Fruit fly (Drosophila melanogaster): Measurements from ENCODE around the gene Akh.

Gene Akh

DNA sequence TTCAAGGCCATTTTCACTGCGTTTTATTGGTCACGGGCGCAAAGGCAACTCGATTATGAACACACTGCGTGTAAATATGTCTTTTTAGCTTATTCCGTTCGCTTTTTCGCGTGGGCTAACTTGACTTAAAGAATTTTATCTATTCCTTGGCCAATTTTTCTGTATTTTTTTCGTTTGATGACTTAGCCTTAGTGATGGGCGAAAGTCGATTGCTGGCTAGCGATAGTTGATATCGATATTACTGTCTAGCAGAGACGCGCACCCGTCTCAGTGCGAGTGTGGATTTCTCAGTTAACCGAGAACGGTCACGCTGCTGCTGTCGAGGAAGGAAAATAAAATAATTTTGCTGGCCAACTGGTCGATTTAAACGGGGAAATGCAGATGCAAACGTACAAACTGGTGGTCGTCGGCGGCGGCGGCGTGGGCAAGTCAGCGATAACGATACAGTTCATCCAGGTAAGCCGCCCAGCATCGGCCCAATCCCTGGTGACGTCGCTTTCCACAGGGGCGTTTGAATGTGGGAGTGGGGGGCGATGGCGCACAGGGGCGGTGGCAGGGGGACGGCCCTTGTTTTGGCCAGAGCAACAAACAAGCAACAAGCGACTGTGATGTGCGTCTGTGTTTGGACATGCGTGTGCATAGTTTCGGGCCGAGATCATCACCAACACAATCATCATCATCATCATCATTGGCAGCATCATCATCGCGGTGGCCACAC lies 2.3 kb upstream of the Akh start, which contains the start of the genes Rop and Ras64B (continued):
- TF ChIP-seq CG18764 (GFP tag; optimal IDR thresholded peaks at IDR 0.05) (no peak), corto (GFP tag; optimal IDR thresholded peaks at IDR 0.05) (no peak), CG1529 (GFP tag; optimal IDR thresholded peaks at IDR 0.05) (no peak), CG9932 (GFP tag; IDR thresholded peaks at IDR 0.05) (peak; percentile 52), Nf-YB (GFP tag; optimal IDR thresholded peaks at IDR 0.05) (peak; percentile 35), CG8478 (optimal IDR thresholded peaks at IDR 0.05) (no peak), CG8388 (GFP tag; optimal IDR thresholded peaks at IDR 0.05) (no peak), CG7963 (GFP tag; IDR thresholded peaks at IDR 0.05; ENCODE audit: partially characterized antibody) (peak; percentile 77), Asciz (GFP tag; optimal IDR thresholded peaks at IDR 0.05) (no peak), dpn (GFP tag; optimal IDR thresholded peaks at IDR 0.05) (peak in 1 of 2 experiments; percentile 21), org-1 (GFP tag; optimal IDR thresholded peaks at IDR 0.05) (no peak), CG31441 (GFP tag; IDR thresholded peaks at IDR 0.05) (peak; percentile 30; the same call in 1 of the 2 replicates), br (optimal IDR thresholded peaks at IDR 0.05) (no peak), CG14014 (GFP tag; IDR thresholded peaks at IDR 0.05) (no peak), fru (optimal IDR thresholded peaks at IDR 0.05) (no peak), Atf6 (GFP tag; IDR thresholded peaks at IDR 0.05) (no peak), CG15011 (GFP tag; optimal IDR thresholded peaks at IDR 0.05) (no peak), CG17568 (GFP tag; optimal IDR thresholded peaks at IDR 0.05) (no peak), Dll (GFP tag; IDR thresholded peaks at IDR 0.05; ENCODE audit: partially characterized antibody) (peak; percentile 81), CG30020 (tag; optimal IDR thresholded peaks at IDR 0.05) (peak; percentile 27), Bteb2 (GFP tag; optimal IDR thresholded peaks at IDR 0.05) (peak; percentile 44), otp (GFP tag; IDR thresholded peaks at IDR 0.05) (0 out of 3 replicates have a peak, but pooled peaks have one; percentile 10), CG10959 (GFP tag; IDR thresholded peaks at IDR 0.05) (no peak), da (GFP tag; optimal IDR thresholded peaks at IDR 0.05) (peak; percentile 14), CG16815 (GFP tag; optimal IDR thresholded peaks at IDR 0.05) (no peak), insv (GFP tag; optimal IDR thresholded peaks at IDR 0.05) (peak in 1 of 2 experiments; percentile 33), ems (GFP tag; optimal IDR thresholded peaks at IDR 0.05) (peak; percentile 24), abd-A (tag; optimal IDR thresholded peaks at IDR 0.05) (no peak), CG10147 (GFP tag; optimal IDR thresholded peaks at IDR 0.05) (peak; percentile 33), CG2712 (tag; optimal IDR thresholded peaks at IDR 0.05) (peak; percentile 51), exex (tag; optimal IDR thresholded peaks at IDR 0.05) (no peak), CG13624 (GFP tag; optimal IDR thresholded peaks at IDR 0.05) (peak; percentile 43), fd96Cb (tag; optimal IDR thresholded peaks at IDR 0.05) (no peak), Trl (optimal IDR thresholded peaks at IDR 0.05) (no peak), Trl (GFP tag; optimal IDR thresholded peaks at IDR 0.05) (peak; percentile 10), CG7556 (GFP tag; optimal IDR thresholded peaks at IDR 0.05) (no peak), salm (tag; optimal IDR thresholded peaks at IDR 0.05) (no peak), stwl (tag; optimal IDR thresholded peaks at IDR 0.05) (peak; percentile 41), CG15696 (tag; optimal IDR thresholded peaks at IDR 0.05) (no peak), zf30C (GFP tag; optimal IDR thresholded peaks at IDR 0.05) (no peak), chif (GFP tag; optimal IDR thresholded peaks at IDR 0.05) (no peak), caup (GFP tag; optimal IDR thresholded peaks at IDR 0.05; ENCODE audit: severe bottlenecking) (peak; percentile 40), grau (tag; optimal IDR thresholded peaks at IDR 0.05) (peak; percentile 38), pros (GFP tag; optimal IDR thresholded peaks at IDR 0.05) (no peak), CG15073 (GFP tag; optimal IDR thresholded peaks at IDR 0.05) (no peak), CG2199 (GFP tag; IDR thresholded peaks at IDR 0.05) (no peak), Jarid2 (GFP tag; optimal IDR thresholded peaks at IDR 0.05) (peak; percentile 62), Rfx (GFP tag; IDR thresholded peaks at IDR 0.05) (no peak), Nf-YA (GFP tag; IDR thresholded peaks at IDR 0.05) (no peak), Mrtf (GFP tag; IDR thresholded peaks at IDR 0.05) (no peak), CTCF (GFP tag; optimal IDR thresholded peaks at IDR 0.05) (peak; percentile 29), mam (GFP tag; optimal IDR thresholded peaks at IDR 0.05) (no peak)

All from whole organism, embryonic.